Fruit fly (Drosophila melanogaster) whole organism, embryonic: ENCODE measurements around the gene gb.

Source experiments
- Asciz ChIP-seq: fragments of 200-800 bp; sonication (Bioruptor generic); optimal IDR thresholded peaks from 2 replicates; lab custom pipeline; 2017; ENCODE audit warnings: missing biosample characterization, mild to moderate bottlenecking, missing genetic modification characterization, missing genetic modification reagents
- CG10267 ChIP-seq: fragments of 200-800 bp; sonication (Bioruptor generic); optimal IDR thresholded peaks from 2 replicates; lab custom pipeline; 2018; ENCODE audit warnings: missing biosample characterization, mild to moderate bottlenecking, missing genetic modification characterization, moderate library complexity
- CG10431 ChIP-seq: fragments of 200-800 bp; sonication (Bioruptor generic); optimal IDR thresholded peaks from 3 replicates; lab custom pipeline; 2018; ENCODE audit warnings: missing biosample characterization, mild to moderate bottlenecking, missing genetic modification characterization
- CG13296 ChIP-seq: fragments of 200-800 bp; sonication (Bioruptor generic); optimal IDR thresholded peaks from 3 replicates; lab custom pipeline; 2018; ENCODE audit warnings: missing biosample characterization, mild to moderate bottlenecking, missing genetic modification characterization
- CG13894 ChIP-seq: fragments of 200-800 bp; sonication (Bioruptor generic); optimal IDR thresholded peaks from 3 replicates; lab custom pipeline; 2018; ENCODE audit warnings: missing biosample characterization, mild to moderate bottlenecking, missing genetic modification characterization, moderate library complexity
- CG14014 ChIP-seq: fragments of 200-800 bp; sonication (Bioruptor generic); IDR thresholded peaks from 2 replicates; pipeline ENCODE4 v1.3.6; 2022; ENCODE audit warnings: missing biosample characterization, missing genetic modification characterization
- CG1529 ChIP-seq: fragments of 200-800 bp; sonication (Bioruptor generic); optimal IDR thresholded peaks from 3 replicates; lab custom pipeline; 2018; ENCODE audit warnings: missing biosample characterization, missing genetic modification characterization
- CG15696 ChIP-seq: fragments of 200-800 bp; sonication (Bioruptor generic); optimal IDR thresholded peaks from 2 replicates; lab custom pipeline; 2019; ENCODE audit warnings: missing biosample characterization, mild to moderate bottlenecking, missing genetic modification characterization, moderate library complexity
- CG17328 ChIP-seq: fragments of 200-800 bp; sonication (Bioruptor generic); IDR thresholded peaks from 2 replicates; pipeline ENCODE4 v1.3.6; 2022; ENCODE audit warnings: missing biosample characterization, missing genetic modification characterization
- CG3995 ChIP-seq: fragments of 200-800 bp; sonication (Bioruptor generic); optimal IDR thresholded peaks from 3 replicates; lab custom pipeline; 2016; ENCODE audit warnings: missing biosample characterization, missing genetic modification characterization
- CG4617 ChIP-seq: fragments of 200-800 bp; sonication (Bioruptor generic); optimal IDR thresholded peaks from 3 replicates; lab custom pipeline; 2016; ENCODE audit warnings: missing biosample characterization, missing genetic modification characterization, borderline replicate concordance
- CG4707 ChIP-seq: fragments of 200-800 bp; sonication (Bioruptor generic); optimal IDR thresholded peaks from 2 replicates; lab custom pipeline; 2018; ENCODE audit warnings: missing biosample characterization, mild to moderate bottlenecking, missing genetic modification characterization, moderate library complexity
- CG5180 ChIP-seq: fragments of 200-800 bp; sonication (Bioruptor generic); optimal IDR thresholded peaks from 3 replicates; lab custom pipeline; 2017; ENCODE audit warnings: missing biosample characterization, missing genetic modification characterization, mild to moderate bottlenecking, moderate library complexity, missing genetic modification reagents
- CG7556 ChIP-seq: fragments of 200-800 bp; sonication (Bioruptor generic); optimal IDR thresholded peaks from 2 replicates; lab custom pipeline; 2017; ENCODE audit warnings: missing biosample characterization, mild to moderate bottlenecking, missing genetic modification characterization
- CG8089 ChIP-seq: fragments of 200-800 bp; sonication (Bioruptor generic); optimal IDR thresholded peaks from 3 replicates; lab custom pipeline; 2016; ENCODE audit warnings: missing biosample characterization, missing genetic modification characterization
- CG8388 ChIP-seq: fragments of 200-800 bp; sonication (Bioruptor generic); optimal IDR thresholded peaks from 2 replicates; lab custom pipeline; 2019; ENCODE audit warnings: missing biosample characterization, mild to moderate bottlenecking, missing genetic modification characterization, moderate library complexity
- Dfd ChIP-seq, 2 experiments: fragments of >200 bp; optimal IDR thresholded peaks; 2 replicates each; lab custom pipeline; 2017; ENCODE audit warnings: missing biosample characterization in 2 of 2, missing genetic modification characterization in 2 of 2
- ERR ChIP-seq: fragments of 200-800 bp; sonication (Bioruptor generic); optimal IDR thresholded peaks from 2 replicates; lab custom pipeline; 2016; ENCODE audit warnings: missing biosample characterization, missing genetic modification characterization
- HmgZ ChIP-seq: fragments of 200-800 bp; sonication (Bioruptor generic); optimal IDR thresholded peaks from 2 replicates; lab custom pipeline; 2018; ENCODE audit warnings: missing biosample characterization, mild to moderate bottlenecking, missing genetic modification characterization
- Lpt ChIP-seq: fragments of >200 bp; optimal IDR thresholded peaks from 2 replicates; lab custom pipeline; 2018; ENCODE audit warnings: missing biosample characterization, missing genetic modification characterization
- Mrtf ChIP-seq: fragments of 200-800 bp; sonication (Bioruptor generic); IDR thresholded peaks from 3 replicates; pipeline ENCODE4 v1.3.6; 2022; ENCODE audit warnings: missing biosample characterization, missing genetic modification characterization
- Poxn ChIP-seq: fragments of 200-800 bp; sonication (Bioruptor generic); IDR thresholded peaks from 2 replicates; pipeline ENCODE4 v1.3.6; 2022; ENCODE audit warnings: missing biosample characterization, missing genetic modification characterization
- Scr ChIP-seq: fragments of 200-800 bp; sonication (Bioruptor generic); IDR thresholded peaks from 2 replicates; pipeline ENCODE4 v1.3.6; 2022; ENCODE audit warnings: missing biosample characterization, missing genetic modification characterization; ENCODE audit not compliant: partially characterized antibody
- Six4 ChIP-seq: fragments of 200-800 bp; sonication (Bioruptor generic); optimal IDR thresholded peaks from 2 replicates; lab custom pipeline; 2016; ENCODE audit warnings: missing biosample characterization, missing genetic modification characterization
- Sox102F ChIP-seq: fragments of 200-800 bp; sonication (Bioruptor generic); optimal IDR thresholded peaks from 2 replicates; lab custom pipeline; 2018; ENCODE audit warnings: missing biosample characterization, mild to moderate bottlenecking, missing genetic modification characterization, moderate library complexity
- TFAM ChIP-seq: fragments of 200-800 bp; sonication (Bioruptor generic); optimal IDR thresholded peaks from 2 replicates; lab custom pipeline; 2017; ENCODE audit warnings: missing biosample characterization, missing genetic modification characterization, inconsistent platforms
- Tbp ChIP-seq: fragments of >200 bp; optimal IDR thresholded peaks from 2 replicates; lab custom pipeline; 2018; ENCODE audit warnings: missing biosample characterization, missing genetic modification characterization
- ac ChIP-seq: fragments of 200-800 bp; sonication (Bioruptor generic); optimal IDR thresholded peaks from 3 replicates; lab custom pipeline; 2017; ENCODE audit warnings: missing biosample characterization, mild to moderate bottlenecking, missing genetic modification characterization
- amos ChIP-seq: fragments of 200-800 bp; sonication (Bioruptor generic); IDR thresholded peaks from 2 replicates; pipeline ENCODE4 v1.3.6; 2022; ENCODE audit warnings: missing biosample characterization, missing genetic modification characterization; ENCODE audit not compliant: partially characterized antibody
- ap ChIP-seq: fragments of 200-800 bp; sonication (Bioruptor generic); IDR thresholded peaks from 2 replicates; pipeline ENCODE4 v1.3.6; 2022; ENCODE audit warnings: missing biosample characterization, missing genetic modification characterization
- bcd ChIP-seq: fragments of 200-800 bp; sonication (Bioruptor generic); optimal IDR thresholded peaks from 2 replicates; lab custom pipeline; 2017; ENCODE audit warnings: missing biosample characterization, mild to moderate bottlenecking, missing genetic modification characterization
- br ChIP-seq: fragments of >200 bp; optimal IDR thresholded peaks from 2 replicates; lab custom pipeline; 2017
- chm ChIP-seq: fragments of 200-800 bp; sonication (Bioruptor generic); IDR thresholded peaks from 2 replicates; pipeline ENCODE4 v1.3.6; 2022; ENCODE audit warnings: missing biosample characterization, missing genetic modification characterization
- crol ChIP-seq: fragments of 200-800 bp; sonication (Bioruptor generic); IDR thresholded peaks from 2 replicates; pipeline ENCODE4 v1.3.6; 2022; ENCODE audit warnings: missing biosample characterization, missing genetic modification characterization
- exex ChIP-seq: fragments of 200-800 bp; sonication (Bioruptor generic); optimal IDR thresholded peaks from 4 replicates; lab custom pipeline; 2018; ENCODE audit warnings: missing biosample characterization, mild to moderate bottlenecking, missing genetic modification characterization, moderate library complexity
- fd102C ChIP-seq: fragments of 200-800 bp; sonication (Bioruptor generic); optimal IDR thresholded peaks from 2 replicates; lab custom pipeline; 2018; ENCODE audit warnings: missing biosample characterization, mild to moderate bottlenecking, missing genetic modification characterization, moderate library complexity
- gfzf ChIP-seq: fragments of 200-800 bp; sonication (Bioruptor generic); optimal IDR thresholded peaks from 2 replicates; lab custom pipeline; 2016; ENCODE audit warnings: missing biosample characterization, mild to moderate bottlenecking, missing genetic modification characterization, moderate library complexity
- nerfin-2 ChIP-seq: fragments of 200-800 bp; sonication (Bioruptor generic); IDR thresholded peaks from 2 replicates; pipeline ENCODE4 v1.3.6; 2022; ENCODE audit warnings: missing biosample characterization, missing genetic modification characterization; ENCODE audit not compliant: partially characterized antibody
- pan ChIP-seq, 4 experiments: fragments of >200 bp in 3 of 4; fragments of 200-800 bp in 1 of 4; sonication (Bioruptor generic) in 1 of 4; optimal IDR thresholded peaks in 3 of 4; IDR thresholded peaks in 1 of 4; 2 replicates each; pipeline versions ENCODE4 v1.3.6 to Lab custom; 2017 to 2022; ENCODE audit warnings: missing biosample characterization in 2 of 4, missing genetic modification characterization in 2 of 4, mixed read lengths in 1 of 4
- pfk ChIP-seq: fragments of 200-800 bp; sonication (Bioruptor generic); optimal IDR thresholded peaks from 2 replicates; lab custom pipeline; 2018; ENCODE audit warnings: missing biosample characterization, mild to moderate bottlenecking, missing genetic modification characterization, moderate library complexity
- pum ChIP-seq: fragments of 200-800 bp; sonication (Bioruptor generic); optimal IDR thresholded peaks from 2 replicates; lab custom pipeline; 2016; ENCODE audit warnings: missing biosample characterization, missing genetic modification characterization
- slou ChIP-seq: fragments of 200-800 bp; sonication (Bioruptor generic); optimal IDR thresholded peaks from 3 replicates; lab custom pipeline; 2016; ENCODE audit warnings: missing biosample characterization, missing genetic modification characterization
- tio ChIP-seq: fragments of 200-800 bp; sonication (Bioruptor generic); optimal IDR thresholded peaks from 2 replicates; lab custom pipeline; 2017; ENCODE audit warnings: missing biosample characterization, missing genetic modification characterization, inconsistent platforms

gb gene

DNA sequence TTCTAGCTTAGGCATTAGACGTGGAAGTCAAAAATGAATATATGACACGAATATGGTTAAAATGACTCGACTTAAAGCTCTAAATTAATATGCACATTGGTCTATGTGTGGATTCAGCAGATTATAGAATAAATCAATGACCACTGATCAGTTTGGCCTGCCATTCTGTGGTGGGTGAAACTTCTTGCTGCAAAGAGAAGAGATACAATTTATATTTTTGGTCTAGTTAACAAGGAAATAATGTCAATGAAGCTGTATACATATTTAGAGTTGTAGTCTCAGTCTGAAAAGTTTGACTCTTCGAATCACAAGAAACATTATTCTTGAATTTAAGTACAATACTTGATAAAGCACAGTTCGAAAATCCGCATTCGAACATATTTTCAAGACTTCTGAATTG lies 46.9 kb downstream of the gb start, which contains the start of gene CG43935:
Gene CG43935, plus strand, starts transcription at position 301 of the 400 bp plus-strand sequence.
- TF ChIP-seq gfzf (no peak), Lpt (no peak), ERR (GFP tag; lab: Kevin White, UChicago) (no peak), CG17328 (GFP tag; lab: Robert Waterston, UW) (no peak), Poxn (no peak), tio (GFP tag; lab: Kevin White, UChicago) (no peak), CG1529 (GFP tag; lab: Kevin White, UChicago) (no peak), Dfd (GFP tag; optimal IDR thresholded peaks at IDR 0.05; lab: Kevin White, UChicago) (no peak), CG14014 (GFP tag; lab: Robert Waterston, UW) (no peak), CG4617 (GFP tag; lab: Kevin White, UChicago) (no peak), CG4707 (GFP tag; lab: Kevin White, UChicago) (no peak), CG7556 (GFP tag; lab: Kevin White, UChicago) (no peak), pum (GFP tag; lab: Kevin White, UChicago) (no peak), CG10431 (GFP tag; lab: Kevin White, UChicago) (no peak), CG13296 (no peak), TFAM (no peak)
- TF ChIP-seq, all 482 proteins: peak for 0

DNA sequence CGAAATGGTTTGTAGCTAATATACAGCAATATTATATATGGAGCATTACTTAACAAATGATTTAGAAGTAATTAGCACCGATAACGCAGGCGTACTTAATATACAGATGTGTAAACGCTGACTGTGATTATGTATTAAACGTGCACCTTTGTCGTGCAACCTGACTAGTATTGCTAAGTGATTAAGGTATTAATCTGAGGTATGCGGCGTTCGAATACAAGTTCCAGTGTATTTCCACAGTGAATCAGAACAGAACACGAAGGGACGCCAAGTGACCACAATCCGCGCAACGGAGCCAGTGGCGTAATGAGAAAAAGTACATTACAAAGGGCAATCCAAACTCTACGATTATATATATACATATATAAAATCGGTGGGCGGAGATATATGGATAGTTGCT lies 48.0 kb downstream of the gb start, which contains the start of gene Nep5:
Gene Nep5, minus strand, starts transcription at position 101 of the 400 bp plus-strand sequence.
- TF ChIP-seq bcd (GFP tag; lab: Kevin White, UChicago), result no peak
- TF ChIP-seq CG8089, result no peak
- no peak for TF ChIP-seq HmgZ (tag; lab: Kevin White, UChicago)
- no peak for TF ChIP-seq amos
- TF ChIP-seq slou (GFP tag; lab: Kevin White, UChicago), result no peak
- no peak for TF ChIP-seq Scr (GFP tag; lab: Robert Waterston, UW)
- no peak for TF ChIP-seq CG8388 (GFP tag; lab: Kevin White, UChicago)
- TF ChIP-seq CG5180 (GFP tag; lab: Kevin White, UChicago), result no peak
- no peak for TF ChIP-seq CG10267 (tag; lab: Kevin White, UChicago)

- TF ChIP-seq br (lab: Kevin White, UChicago) (no peak), CG3995 (GFP tag; lab: Kevin White, UChicago) (no peak), nerfin-2 (no peak), CG13894 (tag; lab: Kevin White, UChicago) (no peak), CG15696 (tag; lab: Kevin White, UChicago) (no peak), CG8388 (GFP tag; lab: Kevin White, UChicago) (no peak), chm (GFP tag; lab: Robert Waterston, UW) (no peak), Asciz (GFP tag; lab: Kevin White, UChicago) (no peak), pan (optimal IDR thresholded peaks at IDR 0.05; lab: Kevin White, UChicago) (no peak), pan (GFP tag; optimal IDR thresholded peaks at IDR 0.05 in 1 of 2, IDR thresholded peaks at IDR 0.05 in 1 of 2) (no peak), ac (GFP tag; lab: Kevin White, UChicago) (no peak), exex (no peak), Six4 (no peak), ap (GFP tag; lab: Robert Waterston, UW) (no peak), pfk (no peak), crol (GFP tag; lab: Robert Waterston, UW) (no peak), Sox102F (GFP tag; lab: Kevin White, UChicago) (no peak), Mrtf (GFP tag; lab: Robert Waterston, UW) (no peak), Tbp (GFP tag; lab: Kevin White, UChicago) (no peak), fd102C (no peak)
Observed at dm6 chr3R:27061916-27062315, 50.2 kb downstream of the gb start, which contains the start of gene CG34292. TSS of gene CG34292 (plus strand) at chr3R:27062216.
